Fruit fly (Drosophila melanogaster) whole organism, adult: ENCODE measurements around the gene TrpRS.

Experiments
- CG11617 ChIP-seq: fragments of 200-800 bp; sonication (Bioruptor generic); optimal IDR thresholded peaks from 2 replicates; lab custom pipeline; 2017; ENCODE audit warnings: mild to moderate bottlenecking, missing biosample characterization, missing genetic modification reagents, missing genetic modification characterization
- CG12768 ChIP-seq: fragments of 200-800 bp; sonication (Bioruptor generic); optimal IDR thresholded peaks from 2 replicates; lab custom pipeline; 2017; ENCODE audit warnings: missing biosample characterization, missing genetic modification characterization, mild to moderate bottlenecking, moderate library complexity, missing genetic modification reagents
- CG14711 ChIP-seq: fragments of 200-800 bp; sonication (Bioruptor generic); optimal IDR thresholded peaks from 2 replicates; lab custom pipeline; 2018; ENCODE audit warnings: missing biosample characterization, mild to moderate bottlenecking, missing genetic modification characterization, moderate library complexity
- CG1620 ChIP-seq: fragments of 200-800 bp; sonication (Bioruptor generic); optimal IDR thresholded peaks from 2 replicates; lab custom pipeline; 2016; ENCODE audit warnings: missing biosample characterization, missing genetic modification characterization
- CG33017 ChIP-seq: fragments of 200-800 bp; sonication (Bioruptor generic); optimal IDR thresholded peaks from 2 replicates; lab custom pipeline; 2018; ENCODE audit warnings: missing biosample characterization, mild to moderate bottlenecking, missing genetic modification characterization, moderate library complexity
- CG5204 ChIP-seq: fragments of 200-800 bp; sonication (Bioruptor generic); optimal IDR thresholded peaks from 2 replicates; lab custom pipeline; 2016; ENCODE audit warnings: missing biosample characterization, missing genetic modification characterization
- CG7045 ChIP-seq: fragments of 200-800 bp; sonication (Bioruptor generic); optimal IDR thresholded peaks from 2 replicates; lab custom pipeline; 2017; ENCODE audit warnings: missing biosample characterization, mild to moderate bottlenecking, missing genetic modification characterization
- CG7101 ChIP-seq: fragments of 200-800 bp; sonication (Bioruptor generic); optimal IDR thresholded peaks from 2 replicates; lab custom pipeline; 2018; ENCODE audit warnings: missing biosample characterization, mild to moderate bottlenecking, missing genetic modification characterization, moderate library complexity
- Clk ChIP-seq: fragments of 200-800 bp; sonication (Bioruptor generic); optimal IDR thresholded peaks from 2 replicates; lab custom pipeline; 2017; ENCODE audit warnings: missing biosample characterization, missing genetic modification characterization
- Crg-1 ChIP-seq: fragments of 200-800 bp; sonication (Bioruptor generic); optimal IDR thresholded peaks from 2 replicates; lab custom pipeline; 2016; ENCODE audit warnings: missing biosample characterization, missing genetic modification characterization
- Hr96 ChIP-seq: fragments of 200-800 bp; sonication (Bioruptor generic); optimal IDR thresholded peaks from 2 replicates; lab custom pipeline; 2016; ENCODE audit warnings: missing biosample characterization, missing genetic modification characterization
- Mnt ChIP-seq: fragments of 200-800 bp; sonication (Bioruptor generic); optimal IDR thresholded peaks from 2 replicates; lab custom pipeline; 2016; ENCODE audit warnings: missing biosample characterization, mild to moderate bottlenecking, missing genetic modification characterization
- bab1 ChIP-seq: fragments of 200-800 bp; sonication (Bioruptor generic); optimal IDR thresholded peaks from 3 replicates; lab custom pipeline; 2019; ENCODE audit warnings: missing biosample characterization, mild to moderate bottlenecking, missing genetic modification characterization, moderate library complexity
- cic ChIP-seq: fragments of 200-800 bp; sonication (Bioruptor generic); optimal IDR thresholded peaks from 2 replicates; lab custom pipeline; 2017; ENCODE audit warnings: missing biosample characterization, mild to moderate bottlenecking, missing genetic modification characterization, moderate library complexity
- cnc ChIP-seq, 2 experiments: fragments of >200 bp; optimal IDR thresholded peaks; 2 replicates each; lab custom pipeline; 2017
- kay ChIP-seq: fragments of 200-800 bp; sonication (Bioruptor generic); peaks from one replicate; lab custom pipeline; 2016; ENCODE audit warnings: missing biosample characterization, missing genetic modification characterization, borderline replicate concordance
- ovo ChIP-seq: fragments of 200-800 bp; sonication (Bioruptor generic); optimal IDR thresholded peaks from 2 replicates; lab custom pipeline; 2016; ENCODE audit warnings: missing biosample characterization, missing genetic modification characterization
- pad ChIP-seq: fragments of 200-800 bp; sonication (Bioruptor generic); optimal IDR thresholded peaks from 3 replicates; lab custom pipeline; 2017; ENCODE audit warnings: missing biosample characterization, missing genetic modification characterization, mild to moderate bottlenecking, moderate library complexity, missing genetic modification reagents
- tj ChIP-seq: fragments of 200-800 bp; sonication (Bioruptor generic); optimal IDR thresholded peaks from 3 replicates; lab custom pipeline; 2017; ENCODE audit warnings: missing biosample characterization, mild to moderate bottlenecking, missing genetic modification characterization, moderate library complexity
- toe ChIP-seq: fragments of 200-800 bp; sonication (Bioruptor generic); optimal IDR thresholded peaks from 2 replicates; lab custom pipeline; 2016; ENCODE audit warnings: missing biosample characterization, missing genetic modification characterization

Gene TrpRS

DNA sequence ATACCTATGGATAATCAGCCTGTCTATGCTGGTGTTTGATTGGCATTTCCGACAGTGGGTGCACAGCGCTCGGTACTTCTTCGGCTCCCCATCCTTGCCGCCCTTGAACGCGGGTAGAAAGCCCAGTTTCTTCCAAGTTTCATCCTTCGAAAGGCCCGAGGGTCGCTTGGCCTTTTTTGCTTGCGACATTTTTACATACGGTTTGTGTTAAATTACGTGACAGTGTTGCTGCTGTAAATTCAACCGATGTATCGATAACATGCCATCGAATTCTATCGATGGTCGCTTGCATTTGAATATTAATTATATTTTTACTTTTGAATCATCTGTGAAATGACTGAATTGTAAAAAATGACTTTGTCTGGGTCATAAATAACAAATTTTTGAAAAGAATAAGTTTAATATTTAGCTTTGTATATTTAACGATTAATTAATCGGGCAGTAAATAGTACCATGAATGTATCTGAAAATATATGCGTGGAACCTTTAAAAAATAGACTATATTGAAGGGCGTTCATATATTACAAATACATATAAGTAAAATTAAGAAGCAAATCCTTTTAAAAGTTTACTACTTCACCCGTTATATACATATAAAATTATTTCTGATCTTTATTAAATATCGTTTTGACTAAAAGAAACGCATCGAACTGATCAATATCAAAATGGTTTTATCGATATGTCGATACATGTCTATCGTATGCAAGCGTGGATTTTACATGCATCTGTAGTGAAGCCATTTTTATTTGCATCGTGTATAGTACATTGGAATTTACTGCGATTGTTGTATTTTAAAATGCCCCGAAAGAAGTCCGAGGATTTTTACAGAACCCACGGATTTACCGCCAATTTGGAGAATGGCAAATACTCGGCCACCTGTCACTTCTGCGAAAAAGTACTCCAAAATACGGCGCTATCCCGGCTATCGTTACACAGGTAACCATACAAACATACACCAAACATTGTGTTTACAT, 8.2 kb downstream of the TrpRS start, which contains the start of the genes Ibf2 and Ibf1:
Ibf2 (minus strand) TSS at position 250 of the 974 bp plus-strand sequence.
Ibf1 (plus strand) TSS at position 713 of the 974 bp plus-strand sequence.
- TF ChIP-seq Clk (GFP tag; lab: Kevin White, UChicago) (no peak), bab1 (GFP tag; lab: Kevin White, UChicago) (no peak), CG14711 (tag; lab: Kevin White, UChicago) (no peak), CG7101 (no peak), CG5204 (GFP tag; lab: Kevin White, UChicago) (no peak), CG1620 (GFP tag; lab: Kevin White, UChicago) (no peak), CG7045 (no peak), Crg-1 (no peak), cnc (optimal IDR thresholded peaks at IDR 0.05; lab: Kevin White, UChicago) (no peak), Hr96 (no peak), CG33017 (tag; lab: Kevin White, UChicago) (no peak), Mnt (no peak), pad (GFP tag; lab: Kevin White, UChicago) (no peak), tj (GFP tag; lab: Kevin White, UChicago) (no peak), cic (GFP tag; lab: Kevin White, UChicago) (no peak), CG11617 (no peak), ovo (GFP tag; lab: Kevin White, UChicago) (no peak)

DNA sequence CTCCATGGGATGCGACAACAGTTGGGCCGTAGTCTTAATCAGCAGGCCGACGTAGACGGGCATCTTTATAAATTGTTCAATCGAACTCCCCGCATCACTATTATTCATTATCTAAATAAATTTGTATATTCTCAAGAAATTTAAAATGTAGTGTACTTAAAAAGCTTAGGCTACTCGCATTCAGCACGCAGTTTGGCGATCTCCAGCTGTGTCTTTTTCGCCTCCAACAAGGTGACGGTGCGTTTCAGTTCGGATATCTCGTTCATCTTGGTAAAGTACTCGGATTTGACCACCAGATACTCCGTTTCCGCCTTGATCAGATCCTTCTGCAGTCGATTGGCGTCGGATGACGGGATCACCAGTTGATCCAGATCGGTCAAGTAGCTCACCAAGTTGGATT, 9.1 kb downstream of the TrpRS start, which contains the start of gene CG16736:
CG16736 (minus strand) TSS at position 101 of the 400 bp plus-strand sequence.
- TF ChIP-seq kay (GFP tag; lab: Kevin White, UChicago) = no peak
- no peak for TF ChIP-seq CG33017 (tag; lab: Kevin White, UChicago)
- TF ChIP-seq Mnt = no peak

DNA sequence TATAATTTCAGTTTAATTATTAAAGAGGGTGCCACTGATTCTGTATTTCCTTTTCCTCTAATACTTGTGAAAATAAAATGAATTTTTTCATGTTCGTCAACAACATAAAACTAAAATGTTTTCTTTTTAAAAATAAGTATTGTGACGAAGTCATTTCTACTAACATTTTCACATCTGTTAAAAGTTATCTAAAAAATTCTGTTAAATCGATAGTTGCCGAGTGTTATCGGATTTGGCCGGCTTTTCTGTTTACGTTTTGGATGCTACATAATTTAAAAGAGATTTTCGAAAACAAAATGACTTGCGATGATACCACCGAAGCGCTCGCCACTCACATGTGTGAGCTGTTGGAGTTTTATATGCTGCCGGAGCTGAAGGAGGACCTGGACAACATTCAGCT, 11.9 kb downstream of the TrpRS start, which contains the start of gene CG16734:
CG16734 (plus strand) TSS at position 255 of the 400 bp plus-strand sequence.
- TF ChIP-seq CG11617 (no peak), kay (GFP tag; lab: Kevin White, UChicago) (no peak), bab1 (GFP tag; lab: Kevin White, UChicago) (no peak), CG14711 (tag; lab: Kevin White, UChicago) (no peak), CG12768 (GFP tag; lab: Kevin White, UChicago) (no peak), pad (GFP tag; lab: Kevin White, UChicago) (no peak), Crg-1 (no peak), CG7101 (no peak), ovo (GFP tag; lab: Kevin White, UChicago) (no peak), Clk (GFP tag; lab: Kevin White, UChicago) (no peak), cic (GFP tag; lab: Kevin White, UChicago) (no peak), cnc (optimal IDR thresholded peaks at IDR 0.05; lab: Kevin White, UChicago) (no peak), CG5204 (GFP tag; lab: Kevin White, UChicago) (no peak), CG7045 (no peak), CG1620 (GFP tag; lab: Kevin White, UChicago) (no peak), tj (GFP tag; lab: Kevin White, UChicago) (no peak), Hr96 (no peak), CG33017 (tag; lab: Kevin White, UChicago) (no peak), toe (GFP tag; lab: Kevin White, UChicago) (no peak)

DNA sequence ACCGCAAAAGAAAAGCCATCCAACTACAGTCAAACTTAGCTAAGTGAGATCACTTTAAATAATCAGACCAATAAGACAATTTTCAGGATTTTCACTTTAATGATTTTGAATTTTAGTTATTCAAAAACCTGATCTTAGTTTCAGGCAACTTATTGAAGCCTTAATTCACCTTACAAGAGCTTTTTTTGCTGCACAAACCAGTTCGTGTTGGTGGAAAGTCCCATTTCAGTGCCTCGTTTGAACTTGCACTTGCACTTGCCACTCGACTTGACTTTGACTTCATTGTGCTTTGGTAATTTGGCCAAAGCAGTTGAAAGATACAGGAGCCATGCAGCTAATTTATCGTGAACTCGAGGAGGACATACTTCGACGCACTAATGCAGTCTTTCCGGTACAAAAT, 15.2 kb downstream of the TrpRS start, which contains the start of gene St2:
St2 (plus strand) TSS at position 301 of the 400 bp plus-strand sequence.
- TF ChIP-seq CG33017 (tag; lab: Kevin White, UChicago) (no peak), Hr96 (no peak)

DNA sequence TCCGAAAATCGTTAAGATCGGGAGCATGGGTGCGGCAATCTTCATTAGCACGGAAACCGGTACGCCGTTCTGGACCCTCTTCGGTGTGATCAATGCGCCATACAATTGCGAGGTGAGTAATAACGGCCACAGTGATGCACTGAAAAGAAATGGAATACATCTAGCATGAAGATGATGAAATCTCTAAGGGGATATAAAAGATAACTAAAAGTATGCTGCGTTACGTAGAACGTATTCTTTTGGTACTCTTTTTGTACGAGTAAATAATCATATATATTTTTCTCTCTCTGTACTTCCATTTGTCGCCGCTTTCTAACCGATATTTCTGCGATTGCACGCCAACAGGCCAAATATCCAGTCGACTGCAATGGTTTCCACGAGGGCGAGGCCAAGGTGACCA, 15.8 kb downstream of the TrpRS start:
- TF ChIP-seq CG1620 (GFP tag; lab: Kevin White, UChicago) (no peak), tj (GFP tag; lab: Kevin White, UChicago) (no peak), CG7101 (no peak), kay (GFP tag; lab: Kevin White, UChicago) (no peak), pad (GFP tag; lab: Kevin White, UChicago) (no peak), CG12768 (GFP tag; lab: Kevin White, UChicago) (no peak), toe (GFP tag; lab: Kevin White, UChicago) (no peak), bab1 (GFP tag; lab: Kevin White, UChicago) (no peak), Crg-1 (no peak), cic (GFP tag; lab: Kevin White, UChicago) (no peak), CG33017 (tag; lab: Kevin White, UChicago) (no peak)

DNA sequence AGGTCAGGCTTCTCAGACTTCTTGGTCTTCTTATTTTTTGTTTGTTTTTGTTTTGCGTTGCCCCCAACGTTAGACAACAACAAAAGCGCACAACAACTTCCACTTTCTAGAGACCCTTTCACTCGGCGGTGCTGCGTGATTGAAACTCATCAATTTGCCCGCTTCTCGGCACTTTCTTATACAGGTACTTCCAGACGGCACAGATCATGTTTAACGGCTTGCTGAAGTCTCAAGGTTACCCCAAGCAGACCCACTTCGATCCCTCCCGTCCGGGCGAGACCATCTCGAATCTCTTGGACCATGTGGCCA, 17.0 kb downstream of the TrpRS start:
- TF ChIP-seq Hr96 = no peak
- no peak for TF ChIP-seq Crg-1
- no peak for TF ChIP-seq CG11617
- no peak for TF ChIP-seq cic (GFP tag; lab: Kevin White, UChicago)
- TF ChIP-seq CG12768 (GFP tag; lab: Kevin White, UChicago) = no peak
- TF ChIP-seq kay (GFP tag; lab: Kevin White, UChicago) = no peak
- TF ChIP-seq Mnt = no peak
- TF ChIP-seq CG1620 (GFP tag; lab: Kevin White, UChicago) = no peak
- TF ChIP-seq CG5204 (GFP tag; lab: Kevin White, UChicago) = no peak
- TF ChIP-seq toe (GFP tag; lab: Kevin White, UChicago) = no peak
- TF ChIP-seq CG14711 (tag; lab: Kevin White, UChicago) = no peak
- TF ChIP-seq CG33017 (tag; lab: Kevin White, UChicago) = no peak
- TF ChIP-seq CG7045 = no peak
- TF ChIP-seq ovo (GFP tag; lab: Kevin White, UChicago) = no peak
- TF ChIP-seq pad (GFP tag; lab: Kevin White, UChicago) = no peak
- TF ChIP-seq cnc (optimal IDR thresholded peaks at IDR 0.05; lab: Kevin White, UChicago) = no peak
